Worm (Caenorhabditis elegans): ENCODE data around the gene imph-1.

Gene imph-1

DNA sequence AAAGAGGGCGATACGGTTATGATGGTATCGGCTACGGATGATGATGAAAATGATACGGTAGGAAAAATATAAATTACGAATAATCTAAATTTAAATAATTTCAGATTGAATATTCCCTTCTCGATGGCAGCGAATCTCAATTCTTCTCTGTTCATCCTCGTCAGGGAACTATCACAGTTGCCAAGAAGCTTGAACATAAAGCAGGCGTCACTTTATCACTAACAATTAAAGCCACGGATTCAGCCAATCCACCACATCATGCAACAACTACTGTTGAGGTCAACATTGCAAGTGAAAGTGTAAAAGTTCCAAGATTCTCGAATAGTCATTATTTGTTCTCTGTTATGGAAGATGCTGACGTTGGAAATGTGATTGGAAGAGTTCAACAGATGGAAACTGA is 22.4 kb upstream of the imph-1 start:
- TF ChIP-seq nfya-1 (tag; optimal IDR thresholded peaks at IDR 0.05; ENCODE audit: insufficient read depth) (no peak), ceh-16 (tag; optimal IDR thresholded peaks at IDR 0.05) (no peak), nhr-237 (tag; optimal IDR thresholded peaks at IDR 0.05) (no peak), nhr-25 (tag; optimal IDR thresholded peaks at IDR 0.05) (no peak), nhr-76 (tag; optimal IDR thresholded peaks at IDR 0.05) (no peak), nhr-23 (tag; optimal IDR thresholded peaks at IDR 0.05) (no peak), daf-12 (tag; optimal IDR thresholded peaks at IDR 0.05) (no peak), egl-5 (tag; optimal IDR thresholded peaks at IDR 0.05) (no peak), ztf-11 (tag; optimal IDR thresholded peaks at IDR 0.05) (no peak)

ce11 chrIII:4540604-4541003 is 12.8 kb upstream of the imph-1 start, which contains the start of gene ugt-62:
Gene ugt-62 (minus strand): TSS chrIII:4540623.
- TF ChIP-seq pqm-1 (tag; optimal IDR thresholded peaks at IDR 0.05) = peak; percentile 75
- TF ChIP-seq elt-2 (tag; optimal IDR thresholded peaks at IDR 0.05) = peak; percentile 92
- no peak for TF ChIP-seq nhr-11 (tag; optimal IDR thresholded peaks at IDR 0.05)
- no peak for TF ChIP-seq ztf-11 (tag; optimal IDR thresholded peaks at IDR 0.05)

DNA sequence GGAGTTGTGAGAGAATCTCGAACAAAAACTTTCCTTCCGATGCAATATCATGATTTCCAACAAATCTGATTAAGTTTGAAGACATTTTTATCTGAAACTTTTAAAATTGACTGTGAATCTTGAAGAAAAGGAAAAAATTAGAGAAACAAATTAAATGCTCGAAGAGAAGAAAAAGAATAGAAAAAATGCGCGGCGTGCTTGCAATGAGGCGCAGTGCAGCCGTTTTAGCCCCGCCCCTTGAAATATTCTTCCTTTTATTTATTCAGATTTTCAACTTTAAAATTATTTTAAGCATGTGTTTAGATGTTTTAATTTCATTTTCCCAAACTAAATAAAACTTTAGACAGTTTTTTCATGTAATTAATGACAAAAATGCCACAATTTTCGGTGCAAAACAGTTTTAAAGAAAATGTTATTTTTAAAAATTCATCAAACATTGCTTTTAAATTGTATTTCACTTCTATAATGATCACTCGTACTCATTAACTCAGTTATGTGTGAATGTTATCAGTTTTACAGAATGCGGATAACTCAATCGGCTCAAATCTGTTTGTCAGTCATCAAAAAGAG is 11.0 kb upstream of the imph-1 start, which contains the start of the genes mrps-34 and cisd-3.1:
mrps-34 (minus strand) TSS at position 91 of the 570 bp plus-strand sequence.
cisd-3.1 (plus strand) TSS at position 520 of the 570 bp plus-strand sequence.
- TF ChIP-seq nfya-1 (tag; optimal IDR thresholded peaks at IDR 0.05; ENCODE audit: insufficient read depth) = peak; percentile 46
- TF ChIP-seq snpc-4 (tag; optimal IDR thresholded peaks at IDR 0.05) = peak; percentile 1
- no peak for TF ChIP-seq egl-5 (tag; optimal IDR thresholded peaks at IDR 0.05)
- TF ChIP-seq ceh-28 (tag; optimal IDR thresholded peaks at IDR 0.05) = no peak
- TF ChIP-seq nhr-237 (tag; optimal IDR thresholded peaks at IDR 0.05) = no peak
- TF ChIP-seq ztf-11 (tag; optimal IDR thresholded peaks at IDR 0.05) = no peak
- TF ChIP-seq elt-3 (tag; optimal IDR thresholded peaks at IDR 0.05) = no peak
- TF ChIP-seq pha-4 (tag; optimal IDR thresholded peaks at IDR 0.05) = peak; percentile 42
- TF ChIP-seq nhr-77 (tag; optimal IDR thresholded peaks at IDR 0.05) = no peak
- TF ChIP-seq nhr-43 (tag; optimal IDR thresholded peaks at IDR 0.05; ENCODE audit: poor library complexity, severe bottlenecking) = no peak
- TF ChIP-seq nhr-23 (tag; optimal IDR thresholded peaks at IDR 0.05) = no peak
- TF ChIP-seq fkh-10 (GFP tag; optimal IDR thresholded peaks at IDR 0.05) = no peak
- no peak for TF ChIP-seq ceh-16 (tag; optimal IDR thresholded peaks at IDR 0.05)
- TF ChIP-seq fkh-2 (tag; optimal IDR thresholded peaks at IDR 0.05) = no peak

ce11 chrIII:4544959-4545358 is 8.5 kb upstream of the imph-1 start, which contains the start of gene M88.3:
Gene M88.3 (minus strand): TSS chrIII:4545059.
- no peak for TF ChIP-seq lin-15B (tag; optimal IDR thresholded peaks at IDR 0.05)
- TF ChIP-seq lin-39 (tag; optimal IDR thresholded peaks at IDR 0.05) = no peak
- no peak for TF ChIP-seq aly-2 (tag; optimal IDR thresholded peaks at IDR 0.05)
- TF ChIP-seq fkh-10 (GFP tag; optimal IDR thresholded peaks at IDR 0.05) = no peak
- TF ChIP-seq nhr-25 (tag; optimal IDR thresholded peaks at IDR 0.05) = no peak
- no peak for TF ChIP-seq nhr-76 (tag; optimal IDR thresholded peaks at IDR 0.05)
- TF ChIP-seq elt-3 (tag; optimal IDR thresholded peaks at IDR 0.05) = no peak
- no peak for TF ChIP-seq nhr-28 (tag; optimal IDR thresholded peaks at IDR 0.05)
- TF ChIP-seq eor-1 (tag; optimal IDR thresholded peaks at IDR 0.05) = no peak
- TF ChIP-seq fos-1 (tag; optimal IDR thresholded peaks at IDR 0.05) = no peak
- TF ChIP-seq nhr-11 (tag; optimal IDR thresholded peaks at IDR 0.05) = no peak
- no peak for TF ChIP-seq ceh-28 (tag; optimal IDR thresholded peaks at IDR 0.05)
- TF ChIP-seq ceh-9 (tag; optimal IDR thresholded peaks at IDR 0.05) = no peak
- no peak for TF ChIP-seq skn-1 (tag; optimal IDR thresholded peaks at IDR 0.05)
- TF ChIP-seq ztf-11 (tag; optimal IDR thresholded peaks at IDR 0.05) = no peak
- no peak for TF ChIP-seq elt-1 (tag; optimal IDR thresholded peaks at IDR 0.05)
- TF ChIP-seq nhr-12 (tag; optimal IDR thresholded peaks at IDR 0.05) = no peak
- no peak for TF ChIP-seq hmg-11 (tag; optimal IDR thresholded peaks at IDR 0.05)
- TF ChIP-seq sea-2 (GFP tag; optimal IDR thresholded peaks at IDR 0.05) = no peak

DNA sequence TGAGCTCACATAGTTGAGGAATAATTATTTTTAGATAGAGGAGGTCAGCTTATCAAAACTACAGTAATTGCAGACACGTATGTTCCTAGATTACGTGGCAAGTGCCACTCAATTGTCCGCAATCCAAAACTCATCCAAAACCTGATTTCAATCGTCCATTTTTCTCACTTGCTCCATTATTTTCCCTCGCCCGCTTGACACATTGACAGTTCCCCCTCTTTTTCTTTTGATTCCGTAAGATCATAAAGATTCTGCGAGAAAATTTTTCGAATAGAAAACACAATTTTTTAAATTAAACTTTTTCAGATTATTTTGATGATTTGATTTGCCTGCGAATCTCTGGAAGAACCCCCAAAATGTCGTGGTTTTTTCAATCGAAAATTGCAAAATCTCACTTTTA is 4.7 kb upstream of the imph-1 start, which contains the start of gene M88.4:
M88.4 (plus strand) TSS at position 301 of the 400 bp plus-strand sequence.
- no peak for TF ChIP-seq ceh-28 (tag; optimal IDR thresholded peaks at IDR 0.05)
- no peak for TF ChIP-seq mml-1 (tag; optimal IDR thresholded peaks at IDR 0.05)
- no peak for TF ChIP-seq mdl-1 (tag; optimal IDR thresholded peaks at IDR 0.05)
- no peak for TF ChIP-seq ZK546.5 (tag; optimal IDR thresholded peaks at IDR 0.05)
- no peak for TF ChIP-seq ceh-82 (tag; optimal IDR thresholded peaks at IDR 0.05)
- no peak for TF ChIP-seq nhr-11 (tag; optimal IDR thresholded peaks at IDR 0.05)
- no peak for TF ChIP-seq nhr-12 (tag; optimal IDR thresholded peaks at IDR 0.05)
- TF ChIP-seq fkh-2 (tag; optimal IDR thresholded peaks at IDR 0.05) = no peak
- no peak for TF ChIP-seq fos-1 (tag; optimal IDR thresholded peaks at IDR 0.05)
- TF ChIP-seq ama-1 (optimal IDR thresholded peaks at IDR 0.05) = no peak
- no peak for TF ChIP-seq lin-39 (tag; optimal IDR thresholded peaks at IDR 0.05)
- TF ChIP-seq nhr-23 (tag; optimal IDR thresholded peaks at IDR 0.05) = no peak
- no peak for TF ChIP-seq aly-2 (tag; optimal IDR thresholded peaks at IDR 0.05)
- TF ChIP-seq nfya-1 (tag; optimal IDR thresholded peaks at IDR 0.05; ENCODE audit: insufficient read depth) = no peak
- no peak for TF ChIP-seq nhr-77 (tag; optimal IDR thresholded peaks at IDR 0.05)
- no peak for TF ChIP-seq R02D3.7 (tag; optimal IDR thresholded peaks at IDR 0.05)

All from whole organism, L3 larva.